Fruit fly (Drosophila melanogaster): ENCODE data around the gene CG2310.

dm6 chr3R:29523978-29524775, 30.9 kb upstream of the CG2310 start:
- no peak for TF ChIP-seq ap (GFP tag; IDR thresholded peaks at IDR 0.05)
- no peak for TF ChIP-seq CG11723 (GFP tag; optimal IDR thresholded peaks at IDR 0.05)
